Fruit fly (Drosophila melanogaster) whole organism, embryonic: ENCODE measurements around the gene Tep4.

Experiments used
- Abd-B ChIP-seq: fragments of 200-800 bp; sonication (Bioruptor generic); optimal IDR thresholded peaks from 2 replicates; lab custom pipeline; 2018; ENCODE audit warnings: missing biosample characterization, mild to moderate bottlenecking, missing genetic modification characterization, moderate library complexity
- Aef1 ChIP-seq: fragments of 200-800 bp; sonication (Bioruptor generic); IDR thresholded peaks from 3 replicates; pipeline ENCODE4 v1.3.6; 2022; ENCODE audit warnings: missing biosample characterization, missing genetic modification characterization
- BEAF-32 ChIP-seq: fragments of 200-800 bp; sonication (Bioruptor generic); optimal IDR thresholded peaks from 3 replicates; lab custom pipeline; 2017; ENCODE audit warnings: missing biosample characterization, missing genetic modification characterization, mild to moderate bottlenecking, moderate library complexity, missing genetic modification reagents
- CG11085 ChIP-seq: fragments of 200-800 bp; sonication (Bioruptor generic); IDR thresholded peaks from 2 replicates; pipeline ENCODE4 v1.3.6; 2022; ENCODE audit warnings: missing biosample characterization, missing genetic modification characterization
- CG14710 ChIP-seq: fragments of 200-800 bp; sonication (Bioruptor generic); optimal IDR thresholded peaks from 3 replicates; lab custom pipeline; 2019; ENCODE audit warnings: missing biosample characterization, mild to moderate bottlenecking, missing genetic modification characterization, moderate library complexity
- CG14860 ChIP-seq: fragments of 200-800 bp; sonication (Bioruptor generic); IDR thresholded peaks from 3 replicates; pipeline ENCODE4 v1.3.6; 2022; ENCODE audit warnings: missing biosample characterization, missing genetic modification characterization; ENCODE audit not compliant: partially characterized antibody
- CG15514 ChIP-seq: fragments of 200-800 bp; sonication (Bioruptor generic); optimal IDR thresholded peaks from 3 replicates; lab custom pipeline; 2017; ENCODE audit warnings: missing biosample characterization, missing genetic modification characterization, mild to moderate bottlenecking, moderate library complexity, missing genetic modification reagents
- CG18599 ChIP-seq: fragments of 200-800 bp; sonication (Bioruptor generic); optimal IDR thresholded peaks from 3 replicates; lab custom pipeline; 2017; ENCODE audit warnings: missing biosample characterization, missing genetic modification characterization, mild to moderate bottlenecking, moderate library complexity, missing genetic modification reagents
- CG18619 ChIP-seq: fragments of 200-800 bp; sonication (Bioruptor generic); optimal IDR thresholded peaks from 3 replicates; lab custom pipeline; 2017; ENCODE audit warnings: missing biosample characterization, mild to moderate bottlenecking, missing genetic modification characterization
- CG31365 ChIP-seq: fragments of 200-800 bp; sonication (Bioruptor generic); optimal IDR thresholded peaks from 2 replicates; lab custom pipeline; 2018; ENCODE audit warnings: missing biosample characterization, mild to moderate bottlenecking, missing genetic modification characterization
- CG31441 ChIP-seq: fragments of 200-800 bp; sonication (Bioruptor generic); IDR thresholded peaks from 2 replicates; pipeline ENCODE4 v1.3.6; 2022; ENCODE audit warnings: missing biosample characterization, missing genetic modification characterization
- CG32767 ChIP-seq: fragments of 200-800 bp; sonication (Bioruptor generic); IDR thresholded peaks from 2 replicates; pipeline ENCODE4 v1.3.6; 2022; ENCODE audit warnings: missing biosample characterization, missing genetic modification characterization
- CG6791 ChIP-seq: fragments of 200-800 bp; sonication (Bioruptor generic); IDR thresholded peaks from 3 replicates; pipeline ENCODE4 v1.3.6; 2022; ENCODE audit warnings: missing biosample characterization, missing genetic modification characterization; ENCODE audit not compliant: partially characterized antibody
- CG7963 ChIP-seq: fragments of 200-800 bp; sonication (Bioruptor generic); IDR thresholded peaks from 3 replicates; pipeline ENCODE4 v1.3.6; 2022; ENCODE audit warnings: missing biosample characterization, missing genetic modification characterization; ENCODE audit not compliant: partially characterized antibody
- CG8281 ChIP-seq: fragments of 200-800 bp; sonication (Bioruptor generic); optimal IDR thresholded peaks from 2 replicates; lab custom pipeline; 2018; ENCODE audit warnings: missing biosample characterization, mild to moderate bottlenecking, missing genetic modification characterization, moderate library complexity
- CTCF ChIP-seq: fragments of 200-800 bp; sonication (Bioruptor generic); optimal IDR thresholded peaks from 2 replicates; lab custom pipeline; 2017; ENCODE audit warnings: missing biosample characterization, mild to moderate bottlenecking, missing genetic modification characterization, moderate library complexity
- D19B ChIP-seq: fragments of 200-800 bp; sonication (Bioruptor generic); optimal IDR thresholded peaks from 2 replicates; lab custom pipeline; 2017; ENCODE audit warnings: missing biosample characterization, mild to moderate bottlenecking, missing genetic modification characterization
- Deaf1 ChIP-seq: fragments of 200-800 bp; optimal IDR thresholded peaks from 3 replicates; lab custom pipeline; 2019; ENCODE audit warnings: missing biosample characterization, mild to moderate bottlenecking, missing genetic modification characterization, moderate library complexity
- Dp ChIP-seq: fragments of 200-800 bp; sonication (Bioruptor generic); optimal IDR thresholded peaks from 2 replicates; lab custom pipeline; 2018; ENCODE audit warnings: missing biosample characterization, mild to moderate bottlenecking, missing genetic modification characterization, moderate library complexity
- Dref ChIP-seq: fragments of 200-800 bp; sonication (Bioruptor generic); IDR thresholded peaks from 2 replicates; pipeline ENCODE4 v1.3.6; 2022; ENCODE audit warnings: missing biosample characterization, missing genetic modification characterization
- E2f2 ChIP-seq: fragments of 200-800 bp; sonication (Bioruptor generic); IDR thresholded peaks from 2 replicates; pipeline ENCODE4 v1.3.6; 2022; ENCODE audit warnings: missing biosample characterization, missing genetic modification characterization
- H2.0 ChIP-seq: fragments of 200-800 bp; sonication (Bioruptor generic); IDR thresholded peaks from 2 replicates; pipeline ENCODE4 v1.3.6; 2022; ENCODE audit warnings: missing biosample characterization, missing genetic modification characterization
- HLH4C ChIP-seq: fragments of 200-800 bp; sonication (Bioruptor generic); IDR thresholded peaks from 3 replicates; pipeline ENCODE4 v1.3.6; 2022; ENCODE audit warnings: missing biosample characterization, missing genetic modification characterization; ENCODE audit not compliant: partially characterized antibody
- MBD-R2 ChIP-seq: fragments of 200-800 bp; sonication (Bioruptor generic); IDR thresholded peaks from 2 replicates; pipeline ENCODE4 v1.3.6; 2022; ENCODE audit warnings: missing biosample characterization, missing genetic modification characterization
- Med ChIP-seq: fragments of 200-800 bp; sonication (Bioruptor generic); peaks from one replicate; lab custom pipeline; 2016; ENCODE audit warnings: missing biosample characterization, missing genetic modification characterization, mild to moderate bottlenecking, inconsistent platforms, moderate library complexity
- Nf-YC ChIP-seq: fragments of 200-800 bp; optimal IDR thresholded peaks from 3 replicates; lab custom pipeline; 2019; ENCODE audit warnings: missing biosample characterization, mild to moderate bottlenecking, missing genetic modification characterization, moderate library complexity
- Poxn ChIP-seq: fragments of 200-800 bp; sonication (Bioruptor generic); IDR thresholded peaks from 2 replicates; pipeline ENCODE4 v1.3.6; 2022; ENCODE audit warnings: missing biosample characterization, missing genetic modification characterization
- Scr ChIP-seq: fragments of 200-800 bp; sonication (Bioruptor generic); IDR thresholded peaks from 2 replicates; pipeline ENCODE4 v1.3.6; 2022; ENCODE audit warnings: missing biosample characterization, missing genetic modification characterization; ENCODE audit not compliant: partially characterized antibody
- YL-1 ChIP-seq: fragments of 200-800 bp; sonication (Bioruptor generic); optimal IDR thresholded peaks from 3 replicates; lab custom pipeline; 2017; ENCODE audit warnings: missing biosample characterization, mild to moderate bottlenecking, missing genetic modification characterization
- ab ChIP-seq: fragments of 200-800 bp; sonication (Bioruptor generic); optimal IDR thresholded peaks from 2 replicates; lab custom pipeline; 2016; ENCODE audit warnings: missing biosample characterization, missing genetic modification characterization
- amos ChIP-seq: fragments of 200-800 bp; sonication (Bioruptor generic); IDR thresholded peaks from 2 replicates; pipeline ENCODE4 v1.3.6; 2022; ENCODE audit warnings: missing biosample characterization, missing genetic modification characterization; ENCODE audit not compliant: partially characterized antibody
- bbx ChIP-seq: fragments of 200-800 bp; sonication (Bioruptor generic); IDR thresholded peaks from 2 replicates; pipeline ENCODE4 v1.3.6; 2022; ENCODE audit warnings: missing biosample characterization, missing genetic modification characterization; ENCODE audit not compliant: partially characterized antibody
- ci ChIP-seq: fragments of 200-800 bp; sonication (Bioruptor generic); IDR thresholded peaks from 3 replicates; pipeline ENCODE4 v1.3.6; 2022; ENCODE audit warnings: missing biosample characterization, missing genetic modification characterization
- disco-r ChIP-seq: fragments of 200-800 bp; sonication (Bioruptor generic); optimal IDR thresholded peaks from 2 replicates; lab custom pipeline; 2016; ENCODE audit warnings: missing biosample characterization, missing genetic modification characterization
- gcm ChIP-seq: fragments of 200-800 bp; sonication (Bioruptor generic); optimal IDR thresholded peaks from 2 replicates; lab custom pipeline; 2019; ENCODE audit warnings: missing biosample characterization, mild to moderate bottlenecking, missing genetic modification characterization, moderate library complexity
- kay ChIP-seq: fragments of 200-800 bp; sonication (Bioruptor generic); optimal IDR thresholded peaks from 2 replicates; lab custom pipeline; 2016; ENCODE audit warnings: missing biosample characterization, missing genetic modification characterization
- knrl ChIP-seq: fragments of 200-800 bp; sonication (Bioruptor generic); IDR thresholded peaks from 3 replicates; pipeline ENCODE4 v1.3.6; 2022; ENCODE audit warnings: missing biosample characterization, missing genetic modification characterization; ENCODE audit not compliant: partially characterized antibody
- mld ChIP-seq: fragments of 200-800 bp; sonication (Bioruptor generic); IDR thresholded peaks from 3 replicates; pipeline ENCODE4 v1.3.6; 2022; ENCODE audit warnings: missing biosample characterization, missing genetic modification characterization; ENCODE audit not compliant: partially characterized antibody
- nerfin-1 ChIP-seq: fragments of 200-800 bp; sonication (Bioruptor generic); optimal IDR thresholded peaks from 3 replicates; lab custom pipeline; 2019; ENCODE audit warnings: missing biosample characterization, mild to moderate bottlenecking, missing genetic modification characterization, moderate library complexity
- nerfin-2 ChIP-seq: fragments of 200-800 bp; sonication (Bioruptor generic); IDR thresholded peaks from 2 replicates; pipeline ENCODE4 v1.3.6; 2022; ENCODE audit warnings: missing biosample characterization, missing genetic modification characterization; ENCODE audit not compliant: partially characterized antibody
- oc ChIP-seq: fragments of 200-800 bp; sonication (Bioruptor generic); optimal IDR thresholded peaks from 2 replicates; lab custom pipeline; 2018; ENCODE audit warnings: missing biosample characterization, mild to moderate bottlenecking, missing genetic modification characterization, moderate library complexity
- onecut ChIP-seq: fragments of 200-800 bp; sonication (Bioruptor generic); IDR thresholded peaks from 2 replicates; pipeline ENCODE4 v1.3.6; 2022; ENCODE audit warnings: missing biosample characterization, missing genetic modification characterization
- pum ChIP-seq: fragments of 200-800 bp; sonication (Bioruptor generic); optimal IDR thresholded peaks from 2 replicates; lab custom pipeline; 2016; ENCODE audit warnings: missing biosample characterization, missing genetic modification characterization
- sna ChIP-seq: fragments of 200-800 bp; sonication (Bioruptor generic); IDR thresholded peaks from 2 replicates; pipeline ENCODE4 v1.3.6; 2022; ENCODE audit warnings: missing biosample characterization, missing genetic modification characterization; ENCODE audit not compliant: partially characterized antibody
- tna ChIP-seq: fragments of 200-800 bp; sonication (Bioruptor generic); IDR thresholded peaks from 2 replicates; pipeline ENCODE4 v1.3.6; 2022; ENCODE audit warnings: missing biosample characterization, missing genetic modification characterization; ENCODE audit not compliant: partially characterized antibody
- trem ChIP-seq: fragments of 200-800 bp; optimal IDR thresholded peaks from 3 replicates; lab custom pipeline; 2019; ENCODE audit warnings: missing biosample characterization, mild to moderate bottlenecking, missing genetic modification characterization, moderate library complexity
- vnd ChIP-seq: fragments of 200-800 bp; sonication (Bioruptor generic); IDR thresholded peaks from 3 replicates; pipeline ENCODE4 v1.3.6; 2022; ENCODE audit warnings: missing biosample characterization, missing genetic modification characterization; ENCODE audit not compliant: partially characterized antibody
- z ChIP-seq: fragments of 200-800 bp; sonication (Bioruptor generic); IDR thresholded peaks from 3 replicates; pipeline ENCODE4 v1.3.6; 2022; ENCODE audit warnings: missing biosample characterization, missing genetic modification characterization

Tep4 gene

dm6 chr2L:19518636-19519086 lies 29.6 kb upstream of the Tep4 start, which contains the start of gene CG10132 (continued):
- TF ChIP-seq oc (tag; lab: Kevin White, UChicago) (no peak), CG31441 (no peak), E2f2 (GFP tag; lab: Robert Waterston, UW) (peak; percentile 47), amos (GFP tag; lab: Robert Waterston, UW) (peak; percentile 30; the same call in 1 of the 2 replicates), trem (tag; lab: Kevin White, UChicago) (no peak), Med (no peak), MBD-R2 (GFP tag; lab: Robert Waterston, UW) (0 out of 2 replicates have a peak, but pooled peaks have one; percentile 10), Abd-B (no peak), Dp (GFP tag; lab: Kevin White, UChicago) (peak; percentile 29), kay (GFP tag; lab: Kevin White, UChicago) (no peak), CG15514 (peak; percentile 40), sna (GFP tag; lab: Robert Waterston, UW) (peak; percentile 16; the same call in 1 of the 2 replicates), onecut (0 out of 2 replicates have a peak, but pooled peaks have one; percentile 6), CG32767 (GFP tag; lab: Robert Waterston, UW) (peak; percentile 72; the same call in 1 of the 2 replicates), D19B (no peak), YL-1 (peak; percentile 13), CG7963 (GFP tag; lab: Robert Waterston, UW) (peak; percentile 57; the same call in 1 of the 3 replicates), Dref (peak; percentile 58), Deaf1 (peak; percentile 85), Aef1 (GFP tag; lab: Robert Waterston, UW) (no peak), CG14860 (GFP tag; lab: Robert Waterston, UW) (0 out of 3 replicates have a peak, but pooled peaks have one; percentile 58), CTCF (GFP tag; lab: Kevin White, UChicago) (peak; percentile 73), bbx (GFP tag; lab: Robert Waterston, UW) (peak; percentile 53; the same call in 1 of the 2 replicates), knrl (GFP tag; lab: Robert Waterston, UW) (no peak), CG6791 (GFP tag; lab: Robert Waterston, UW) (peak; percentile 56; the same call in 1 of the 3 replicates), Scr (GFP tag; lab: Robert Waterston, UW) (no peak; the same call in none of the 2 replicates), ab (GFP tag; lab: Kevin White, UChicago) (no peak), mld (GFP tag; lab: Robert Waterston, UW) (peak; percentile 70; the same call in 2 of the 3 replicates), disco-r (no peak), Nf-YC (tag; lab: Kevin White, UChicago) (no peak), tna (GFP tag; lab: Robert Waterston, UW) (peak; percentile 58; the same call in 1 of the 2 replicates), vnd (GFP tag; lab: Robert Waterston, UW) (peak; percentile 58; the same call in 1 of the 3 replicates), pum (GFP tag; lab: Kevin White, UChicago) (no peak), CG31365 (no peak), Poxn (GFP tag; lab: Robert Waterston, UW) (no peak), BEAF-32 (GFP tag; lab: Kevin White, UChicago) (peak; percentile 25), z (GFP tag; lab: Robert Waterston, UW) (peak; percentile 58; the same call in 1 of the 3 replicates), CG8281 (no peak), CG18619 (GFP tag; lab: Kevin White, UChicago) (no peak), ci (GFP tag; lab: Robert Waterston, UW) (peak; percentile 36; the same call in 1 of the 3 replicates), CG11085 (GFP tag; lab: Robert Waterston, UW) (no peak), gcm (GFP tag; lab: Kevin White, UChicago) (no peak), HLH4C (GFP tag; lab: Robert Waterston, UW) (peak; percentile 78), nerfin-1 (tag; lab: Kevin White, UChicago) (no peak), H2.0 (GFP tag; lab: Robert Waterston, UW) (no peak), CG14710 (tag; lab: Kevin White, UChicago) (no peak), nerfin-2 (peak; percentile 26; the same call in 1 of the 2 replicates), CG18599 (GFP tag; lab: Kevin White, UChicago) (peak; percentile 0)
